Worm (Caenorhabditis elegans): ENCODE measurements around the gene fbxa-82.

DNA sequence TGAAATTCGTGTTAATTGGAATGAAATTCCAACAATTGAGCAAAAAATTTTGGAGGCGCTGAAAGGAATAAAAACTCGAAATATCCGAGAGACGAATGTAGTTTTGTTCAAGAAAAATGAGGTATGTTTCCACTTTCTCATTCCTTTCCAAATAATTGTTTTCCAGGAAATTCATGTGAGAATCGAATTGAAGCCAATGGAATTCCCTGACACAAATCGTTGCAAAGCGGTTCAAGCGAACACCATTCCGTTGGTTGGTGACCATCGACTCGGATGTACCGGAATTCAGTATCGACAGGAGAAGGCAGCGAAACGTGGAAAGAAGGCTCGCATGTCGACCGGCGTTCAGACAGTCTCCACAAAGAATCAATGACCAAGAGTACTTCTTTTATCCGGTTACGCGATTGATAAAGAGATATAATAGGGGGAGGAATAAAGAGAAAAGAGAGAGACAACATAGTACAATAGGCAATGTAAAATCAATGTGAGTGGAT, 4.1 kb upstream of the fbxa-82 start:
- TF ChIP-seq nhr-12 (tag; optimal IDR thresholded peaks at IDR 0.05), result no peak
- no peak for TF ChIP-seq elt-1 (tag; optimal IDR thresholded peaks at IDR 0.05; ENCODE audit: borderline replicate concordance, insufficient read depth)

All from whole organism, mixed stage, embryonic.